Worm (Caenorhabditis elegans) whole organism, young adult: ENCODE results near the gene ceh-23.

Experiments
- B0035.1 ChIP-seq: sonication (generic microtip); optimal IDR thresholded peaks from 2 replicates; lab custom pipeline; 2016; ENCODE audit warnings: missing genetic modification characterization, mild to moderate bottlenecking, missing compliant biosample characterization, missing genotype, missing genetic modification reagents
- B0261.1 ChIP-seq: sonication (generic microtip); optimal IDR thresholded peaks from 2 replicates; lab custom pipeline; 2016; ENCODE audit warnings: mild to moderate bottlenecking, missing genetic modification characterization, moderate library complexity, missing compliant biosample characterization
- C17E4.6 ChIP-seq: fragments of 200-800 bp; sonication (Bioruptor generic); IDR thresholded peaks from 2 replicates; pipeline ENCODE4 v1.3.6; 2022; ENCODE audit warnings: missing genetic modification reagents, missing genetic modification characterization, missing compliant biosample characterization
- F33H1.4 ChIP-seq: fragments of 200-800 bp; sonication (Bioruptor generic); IDR thresholded peaks from 2 replicates; pipeline ENCODE4 v1.3.6; 2022; ENCODE audit warnings: missing genetic modification reagents, missing genetic modification characterization, missing compliant biosample characterization
- F37B4.10 ChIP-seq: fragments of 200-800 bp; sonication (Bioruptor generic); IDR thresholded peaks from 2 replicates; pipeline ENCODE4 v1.3.6; 2022; ENCODE audit warnings: missing genetic modification characterization, missing compliant biosample characterization
- F52B5.7 ChIP-seq: sonication (generic microtip); optimal IDR thresholded peaks from 2 replicates; lab custom pipeline; 2016; ENCODE audit warnings: mild to moderate bottlenecking, missing genetic modification characterization, missing compliant biosample characterization
- F57A8.1 ChIP-seq: fragments of 200-800 bp; sonication (Bioruptor generic); optimal IDR thresholded peaks from 2 replicates; lab custom pipeline; 2018; ENCODE audit warnings: mild to moderate bottlenecking, missing genetic modification characterization, moderate library complexity, missing compliant biosample characterization
- T07F8.4 ChIP-seq: sonication (generic microtip); optimal IDR thresholded peaks from 2 replicates; lab custom pipeline; 2016; ENCODE audit warnings: mild to moderate bottlenecking, missing genetic modification characterization, moderate library complexity, missing compliant biosample characterization
- T26A5.8 ChIP-seq: sonication (generic microtip); optimal IDR thresholded peaks from 2 replicates; lab custom pipeline; 2016; ENCODE audit warnings: missing genetic modification characterization, missing compliant biosample characterization
- Y79H2A.3 ChIP-seq: fragments of 200-800 bp; sonication (Bioruptor generic); conservative IDR thresholded peaks from 2 replicates; pipeline ENCODE4 v1.3.6; 2022; ENCODE audit warnings: missing genetic modification reagents, missing genetic modification characterization, missing compliant biosample characterization
- aptf-2 ChIP-seq: fragments of 200-800 bp; sonication (Bioruptor generic); conservative IDR thresholded peaks from 2 replicates; pipeline ENCODE4 v1.3.6; 2022; ENCODE audit warnings: missing genetic modification reagents, missing genetic modification characterization, missing compliant biosample characterization
- athp-1 ChIP-seq: sonication (generic microtip); optimal IDR thresholded peaks from 2 replicates; lab custom pipeline; 2017; ENCODE audit warnings: mild to moderate bottlenecking, missing genetic modification characterization, missing compliant biosample characterization
- attf-3 ChIP-seq: fragments of 200-800 bp; sonication (Bioruptor generic); conservative IDR thresholded peaks from 2 replicates; pipeline ENCODE4 v1.3.6; 2022; ENCODE audit warnings: missing genetic modification reagents, missing genetic modification characterization, missing compliant biosample characterization
- bed-1 ChIP-seq: fragments of 200-800 bp; sonication (Bioruptor generic); IDR thresholded peaks from 2 replicates; pipeline ENCODE4 v1.3.6; 2022; ENCODE audit warnings: missing genetic modification reagents, missing genetic modification characterization, missing compliant biosample characterization
- ceh-100 ChIP-seq: fragments of 200-800 bp; sonication (Bioruptor generic); IDR thresholded peaks from 2 replicates; pipeline ENCODE4 v1.3.6; 2022; ENCODE audit warnings: missing genetic modification reagents, missing genetic modification characterization, missing compliant biosample characterization
- ceh-40 ChIP-seq: fragments of 200-800 bp; sonication (Bioruptor generic); IDR thresholded peaks from 2 replicates; pipeline ENCODE4 v1.3.6; 2022; ENCODE audit warnings: missing genetic modification characterization, missing compliant biosample characterization
- ceh-58 ChIP-seq: fragments of 200-800 bp; sonication (Bioruptor generic); IDR thresholded peaks from 2 replicates; pipeline ENCODE4 v1.3.6; 2022; ENCODE audit warnings: missing genetic modification characterization, missing compliant biosample characterization
- ceh-79 ChIP-seq: sonication (generic microtip); optimal IDR thresholded peaks from 2 replicates; lab custom pipeline; 2017; ENCODE audit warnings: mild to moderate bottlenecking, missing genetic modification characterization, missing compliant biosample characterization
- him-1 ChIP-seq: sonication (generic microtip); optimal IDR thresholded peaks from 2 replicates; lab custom pipeline; 2016; ENCODE audit warnings: missing genotype, missing genetic modification reagents, missing genetic modification characterization, missing compliant biosample characterization
- hsf-1 ChIP-seq: fragments of 200-800 bp; sonication (Bioruptor generic); IDR thresholded peaks from 2 replicates; pipeline ENCODE4 v1.3.6; 2022; ENCODE audit warnings: missing genetic modification reagents, missing genetic modification characterization, missing compliant biosample characterization
- let-607 ChIP-seq, 2 experiments: fragments of 200-800 bp in 1 of 2; sonication (Bioruptor generic) in 1 of 2; sonication (generic microtip) in 1 of 2; optimal IDR thresholded peaks; 2 replicates each; lab custom pipeline; 2016 to 2018; ENCODE audit warnings: mild to moderate bottlenecking in 2 of 2, missing compliant biosample characterization in 2 of 2, missing genetic modification characterization in 2 of 2, moderate library complexity in 2 of 2, missing genotype in 1 of 2
- lin-40 ChIP-seq: sonication (generic microtip); optimal IDR thresholded peaks from 2 replicates; lab custom pipeline; 2016; ENCODE audit warnings: missing genetic modification characterization, mild to moderate bottlenecking, missing compliant biosample characterization, missing genotype, missing genetic modification reagents
- mes-4 ChIP-seq: sonication (generic microtip); optimal IDR thresholded peaks from 2 replicates; lab custom pipeline; 2016; ENCODE audit warnings: missing genotype, missing genetic modification characterization, missing compliant biosample characterization
- mxl-1 ChIP-seq: sonication (generic microtip); optimal IDR thresholded peaks from 2 replicates; lab custom pipeline; 2016; ENCODE audit warnings: missing genetic modification characterization, missing compliant biosample characterization
- pbrm-1 ChIP-seq: fragments of 200-800 bp; sonication (Bioruptor generic); IDR thresholded peaks from 2 replicates; pipeline ENCODE4 v1.3.6; 2022; ENCODE audit warnings: missing genetic modification reagents, missing genetic modification characterization, missing compliant biosample characterization
- rcor-1 ChIP-seq: fragments of 200-800 bp; sonication (Bioruptor generic); IDR thresholded peaks from 2 replicates; pipeline ENCODE4 v1.3.6; 2022; ENCODE audit warnings: missing genetic modification reagents, missing genetic modification characterization, missing compliant biosample characterization
- repo-1 ChIP-seq: sonication (generic microtip); optimal IDR thresholded peaks from 2 replicates; lab custom pipeline; 2017; ENCODE audit warnings: mild to moderate bottlenecking, missing genetic modification characterization, missing compliant biosample characterization
- sea-2 ChIP-seq: fragments of 200-800 bp; sonication (Bioruptor generic); IDR thresholded peaks from 2 replicates; pipeline ENCODE4 v1.3.6; 2022; ENCODE audit warnings: missing genetic modification characterization, missing compliant biosample characterization
- tbp1 ChIP-seq: fragments of 200-800 bp; sonication (Bioruptor generic); optimal IDR thresholded peaks from 2 replicates; lab custom pipeline; 2018; ENCODE audit warnings: mild to moderate bottlenecking, missing genetic modification characterization, missing compliant biosample characterization
- tlf-1 ChIP-seq: fragments of 200-800 bp; sonication (Bioruptor generic); optimal IDR thresholded peaks from 2 replicates; lab custom pipeline; 2018; ENCODE audit warnings: mild to moderate bottlenecking, missing genetic modification characterization, missing compliant biosample characterization
- unc-62 ChIP-seq: fragments of 150-350 bp; optimal IDR thresholded peaks from 2 replicates; lab custom pipeline; 2014; ENCODE audit warnings: missing biosample characterization, missing genetic modification reagents, missing genetic modification characterization
- xnd-1 ChIP-seq: sonication (generic microtip); optimal IDR thresholded peaks from 2 replicates; lab custom pipeline; 2016; ENCODE audit warnings: missing genotype, missing genetic modification reagents, missing genetic modification characterization, missing compliant biosample characterization
- zim-3 ChIP-seq: sonication (generic microtip); optimal IDR thresholded peaks from 2 replicates; lab custom pipeline; 2017; ENCODE audit warnings: mild to moderate bottlenecking, missing genetic modification characterization, moderate library complexity, missing compliant biosample characterization
- ztf-25 ChIP-seq: fragments of 200-800 bp; sonication (Bioruptor generic); IDR thresholded peaks from 2 replicates; pipeline ENCODE4 v1.3.6; 2022; ENCODE audit warnings: missing genetic modification reagents, missing genetic modification characterization, missing compliant biosample characterization
- ztf-28 ChIP-seq: fragments of 200-800 bp; sonication (Bioruptor generic); IDR thresholded peaks from 2 replicates; pipeline ENCODE4 v1.3.6; 2022; ENCODE audit warnings: missing genetic modification reagents, missing genetic modification characterization, missing compliant biosample characterization
- ztf-3 ChIP-seq: fragments of 200-800 bp; sonication (Bioruptor generic); optimal IDR thresholded peaks from 2 replicates; lab custom pipeline; 2018; ENCODE audit warnings: mild to moderate bottlenecking, missing genetic modification characterization, missing compliant biosample characterization

ceh-23 gene

ce11 chrIII:7838907-7839642, at the start of gene ceh-23:
ceh-23 (plus strand) TSS chrIII:7839592.
- TF ChIP-seq tlf-1 (no peak), Y79H2A.3 (GFP tag; lab: Robert Waterston, UW) (no peak), rcor-1 (GFP tag; lab: Robert Waterston, UW) (no peak), C17E4.6 (GFP tag; lab: Robert Waterston, UW) (no peak), T26A5.8 (tag; lab: Kevin White, UChicago) (no peak), ceh-40 (no peak), athp-1 (tag; lab: Kevin White, UChicago) (no peak)

- no peak for TF ChIP-seq attf-3 (GFP tag; lab: Robert Waterston, UW)
- TF ChIP-seq ztf-28 (GFP tag; lab: Robert Waterston, UW) = no peak
- TF ChIP-seq bed-1 (GFP tag; lab: Robert Waterston, UW) = no peak
- no peak for TF ChIP-seq let-607 (tag; optimal IDR thresholded peaks at IDR 0.05; lab: Kevin White, UChicago)
- TF ChIP-seq ceh-58 (GFP tag; lab: Robert Waterston, UW) = no peak
- TF ChIP-seq him-1 (tag; lab: Kevin White, UChicago) = no peak
- TF ChIP-seq pbrm-1 (GFP tag; lab: Robert Waterston, UW) = no peak
- TF ChIP-seq F57A8.1 = no peak
- TF ChIP-seq F37B4.10 (GFP tag; lab: Robert Waterston, UW) = no peak
- TF ChIP-seq zim-3 (tag; lab: Kevin White, UChicago) = no peak
- TF ChIP-seq F52B5.7 (tag; lab: Kevin White, UChicago) = no peak
- no peak for TF ChIP-seq B0035.1 (tag; lab: Kevin White, UChicago)
- TF ChIP-seq repo-1 (tag; lab: Kevin White, UChicago) = no peak
- TF ChIP-seq lin-40 (tag; lab: Kevin White, UChicago) = no peak
- TF ChIP-seq ztf-25 (GFP tag; lab: Robert Waterston, UW) = no peak
- TF ChIP-seq xnd-1 (tag; lab: Kevin White, UChicago) = no peak
Measured at ce11 chrIII:7790522-7790921, 48.9 kb upstream of the ceh-23 start.

- TF ChIP-seq ceh-79 (tag; lab: Kevin White, UChicago) (no peak), mxl-1 (tag; lab: Kevin White, UChicago) (no peak), B0261.1 (tag; lab: Kevin White, UChicago) (no peak), mes-4 (no peak), sea-2 (GFP tag; lab: Robert Waterston, UW) (no peak), tbp1 (GFP tag; lab: Kevin White, UChicago) (no peak), ceh-100 (GFP tag; lab: Robert Waterston, UW) (no peak), ceh-58 (GFP tag; lab: Robert Waterston, UW) (no peak), F33H1.4 (GFP tag; lab: Robert Waterston, UW) (no peak), hsf-1 (GFP tag; lab: Robert Waterston, UW) (no peak), tlf-1 (no peak), aptf-2 (no peak), T07F8.4 (tag; lab: Kevin White, UChicago) (no peak), unc-62 (GFP tag; lab: Kevin White, UChicago) (no peak), ztf-3 (GFP tag; lab: Kevin White, UChicago) (no peak)
Measured at ce11 chrIII:7792209-7792608, 47.2 kb upstream of the ceh-23 start.
